Worm (Caenorhabditis elegans): ENCODE data around the gene Y81B9A.3.

DNA sequence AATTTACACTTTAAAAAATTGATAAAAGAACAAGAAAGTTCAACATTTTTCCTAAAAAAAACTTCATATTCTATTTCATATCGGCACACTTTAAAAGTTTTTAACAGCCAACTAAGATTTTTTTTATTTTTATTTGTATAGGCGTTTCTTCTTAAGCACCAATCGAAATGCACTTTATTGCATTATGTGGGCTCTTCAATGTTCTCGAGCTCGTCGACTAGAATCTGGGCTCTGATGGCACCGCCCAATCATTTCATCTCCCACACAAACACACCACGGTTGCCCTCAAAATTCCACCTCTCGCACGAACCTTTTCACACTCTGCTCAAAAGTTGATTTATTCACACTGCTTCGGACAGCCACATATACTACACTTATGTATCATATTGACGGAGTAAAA, 44.8 kb upstream of the Y81B9A.3 start, which contains the start of gene B0563.6:
- TF ChIP-seq ama-1 (optimal IDR thresholded peaks at IDR 0.05) = no peak
- TF ChIP-seq nhr-25 (tag; optimal IDR thresholded peaks at IDR 0.05) = no peak
- TF ChIP-seq ztf-4 (tag; optimal IDR thresholded peaks at IDR 0.05) = no peak

All from whole organism, L3 larva.